Fruit fly (Drosophila melanogaster) whole organism, pupa: Measurements from ENCODE around the gene Ufd4.

Experiments used
- CG14655 ChIP-seq: fragments of 200-800 bp; sonication (Bioruptor generic); optimal IDR thresholded peaks from 3 replicates; lab custom pipeline; 2017; ENCODE audit warnings: mild to moderate bottlenecking, missing biosample characterization, missing genetic modification reagents, missing genetic modification characterization
- CG4496 ChIP-seq: fragments of 200-800 bp; sonication (Bioruptor generic); IDR thresholded peaks from 3 replicates; pipeline ENCODE4 v1.3.6; 2022; ENCODE audit warnings: missing biosample characterization, missing genetic modification characterization
- CG8301 ChIP-seq: fragments of 200-800 bp; sonication (Bioruptor generic); optimal IDR thresholded peaks from 2 replicates; lab custom pipeline; 2018; ENCODE audit warnings: missing biosample characterization, mild to moderate bottlenecking, missing genetic modification characterization
- EcR ChIP-seq: fragments of 200-800 bp; sonication (Bioruptor generic); optimal IDR thresholded peaks from 3 replicates; lab custom pipeline; 2019; ENCODE audit warnings: missing biosample characterization, missing genetic modification characterization, mild to moderate bottlenecking, moderate library complexity, missing genetic modification reagents

dm6 chr2L:10237725-10238446 lies 54.3 kb downstream of the Ufd4 start, which contains the start of gene mthl15:
- TF ChIP-seq CG4496 (GFP tag; lab: Robert Waterston, UW) (no peak), CG8301 (tag; lab: Kevin White, UChicago) (no peak), CG14655 (GFP tag; lab: Kevin White, UChicago) (no peak), EcR (GFP tag; lab: Kevin White, UChicago) (no peak)
